Worm (Caenorhabditis elegans) whole organism, L4 larva: Measurements from ENCODE around the gene skr-19.

Source experiments
- dmd-8 ChIP-seq: fragments of 200-800 bp; sonication (Bioruptor generic); IDR thresholded peaks from 2 replicates; pipeline ENCODE4 v1.3.6; 2022; ENCODE audit warnings: missing genetic modification characterization, missing compliant biosample characterization
- fos-1 ChIP-seq: fragments of 150-350 bp; optimal IDR thresholded peaks from 2 replicates; lab custom pipeline; 2014; ENCODE audit warnings: missing biosample characterization, missing genetic modification characterization
- hlh-30 ChIP-seq: sonication (generic microtip); optimal IDR thresholded peaks from 2 replicates; lab custom pipeline; 2017; ENCODE audit warnings: antibody characterized with exemption, mild to moderate bottlenecking, missing genetic modification characterization, missing compliant biosample characterization; ENCODE audit not compliant: insufficient read depth
- lin-15B ChIP-seq: fragments of 150-350 bp; sonication (generic microtip); optimal IDR thresholded peaks from 3 replicates; lab custom pipeline; 2014; ENCODE audit warnings: missing biosample characterization, missing genetic modification characterization
- mdl-1 ChIP-seq, 2 experiments: fragments of 150-350 bp in 1 of 2; sonication (generic microtip) in 1 of 2; optimal IDR thresholded peaks; 2 replicates each; lab custom pipeline; 2014 to 2017; ENCODE audit warnings: missing biosample characterization in 2 of 2, missing genetic modification characterization in 2 of 2
- nhr-102 ChIP-seq: sonication (generic microtip); optimal IDR thresholded peaks from 2 replicates; lab custom pipeline; 2016; ENCODE audit warnings: mild to moderate bottlenecking, missing genetic modification characterization, moderate library complexity, missing compliant biosample characterization
- nhr-28 ChIP-seq: fragments of 150-350 bp; optimal IDR thresholded peaks from 2 replicates; lab custom pipeline; 2014; ENCODE audit warnings: missing biosample characterization, missing genetic modification characterization
- pha-4 ChIP-seq, 2 experiments: fragments of 150-350 bp in 1 of 2; fragments of 200-800 bp in 1 of 2; sonication (Bioruptor generic) in 1 of 2; IDR thresholded peaks in 1 of 2; optimal IDR thresholded peaks in 1 of 2; 2 replicates each; pipeline versions ENCODE4 v1.3.6 to Lab custom; 2014 to 2022; ENCODE audit warnings: missing genetic modification characterization in 2 of 2, missing genetic modification reagents in 2 of 2, missing biosample characterization in 1 of 2, missing compliant biosample characterization in 1 of 2
- skn-1 ChIP-seq: fragments of 150-350 bp; optimal IDR thresholded peaks from 2 replicates; lab custom pipeline; 2014; ENCODE audit warnings: missing biosample characterization, missing genetic modification characterization
- vab-7 ChIP-seq: fragments of 200-800 bp; sonication (Bioruptor generic); IDR thresholded peaks from 2 replicates; pipeline ENCODE4 v1.3.6; 2022; ENCODE audit warnings: missing genetic modification reagents, missing genetic modification characterization, missing compliant biosample characterization

- TF ChIP-seq pha-4 (GFP tag; IDR thresholded peaks at IDR 0.05; lab: Robert Waterston, UW) = no peak
- TF ChIP-seq pha-4 (tag; optimal IDR thresholded peaks at IDR 0.05; lab: Kevin White, UChicago) = peak; percentile 49
- TF ChIP-seq mdl-1 (tag; optimal IDR thresholded peaks at IDR 0.05; lab: Kevin White, UChicago) = peak; percentile 85 to 99
- no peak for TF ChIP-seq vab-7 (GFP tag; lab: Robert Waterston, UW)
- TF ChIP-seq fos-1 (tag; lab: Kevin White, UChicago) = no peak
- no peak for TF ChIP-seq skn-1 (tag; lab: Kevin White, UChicago)
- no peak for TF ChIP-seq dmd-8
- peak; percentile 74 for TF ChIP-seq nhr-28 (tag; lab: Kevin White, UChicago)
- no peak for TF ChIP-seq lin-15B
- TF ChIP-seq nhr-102 (tag; lab: Kevin White, UChicago) = no peak
- peak; percentile 93 for TF ChIP-seq hlh-30 (tag; lab: Kevin White, UChicago)
These were observed 26.9 kb upstream of the skr-19 start for ce11 chrX:13251354-13251843.
